Fruit fly (Drosophila melanogaster): ENCODE data around the gene Drsl4.

dm6 chr3L:3319223-3319643, 3.8 kb downstream of the Drsl4 start, which contains the start of the genes PIG-C, CG12016 and Dpm2:
- TF ChIP-seq CG11902 (GFP tag; optimal IDR thresholded peaks at IDR 0.05): peak; percentile 45
- TF ChIP-seq CG6163 (GFP tag; IDR thresholded peaks at IDR 0.05): no peak; the same call in 1 of the 3 replicates
- TF ChIP-seq fd59A (GFP tag; optimal IDR thresholded peaks at IDR 0.05): peak; percentile 19
- TF ChIP-seq ss (GFP tag; optimal IDR thresholded peaks at IDR 0.05): no peak
- TF ChIP-seq Eip93F (GFP tag; optimal IDR thresholded peaks at IDR 0.05): no peak
- TF ChIP-seq Gug (GFP tag; IDR thresholded peaks at IDR 0.05): peak; percentile 21; the same call in 1 of the 2 replicates
- TF ChIP-seq CG8119 (GFP tag; IDR thresholded peaks at IDR 0.05): no peak
- TF ChIP-seq cyc (GFP tag; optimal IDR thresholded peaks at IDR 0.05): peak; percentile 70
- TF ChIP-seq lz (GFP tag; optimal IDR thresholded peaks at IDR 0.05): peak; percentile 76
- no peak for TF ChIP-seq CG32006 (GFP tag; optimal IDR thresholded peaks at IDR 0.05)
- TF ChIP-seq Ets21C (GFP tag; optimal IDR thresholded peaks at IDR 0.05): peak; percentile 65
- TF ChIP-seq Lpt (GFP tag; optimal IDR thresholded peaks at IDR 0.05): no peak

All from whole organism, prepupa.